Worm (Caenorhabditis elegans) whole organism, young adult: Measurements from ENCODE around the gene F35H10.2.

Experiments used
- F49E8.2 ChIP-seq: sonication (generic microtip); optimal IDR thresholded peaks from 3 replicates; lab custom pipeline; 2017; ENCODE audit warnings: missing genetic modification characterization, mild to moderate bottlenecking, missing compliant biosample characterization, antibody characterized with exemption, moderate library complexity; ENCODE audit not compliant: insufficient read depth
- F57A8.1 ChIP-seq: fragments of 200-800 bp; sonication (Bioruptor generic); optimal IDR thresholded peaks from 2 replicates; lab custom pipeline; 2018; ENCODE audit warnings: mild to moderate bottlenecking, missing genetic modification characterization, moderate library complexity, missing compliant biosample characterization
- T26A5.8 ChIP-seq: sonication (generic microtip); optimal IDR thresholded peaks from 2 replicates; lab custom pipeline; 2016; ENCODE audit warnings: missing genetic modification characterization, missing compliant biosample characterization
- aptf-2 ChIP-seq: fragments of 200-800 bp; sonication (Bioruptor generic); conservative IDR thresholded peaks from 2 replicates; pipeline ENCODE4 v1.3.6; 2022; ENCODE audit warnings: missing genetic modification reagents, missing genetic modification characterization, missing compliant biosample characterization
- athp-1 ChIP-seq: sonication (generic microtip); optimal IDR thresholded peaks from 2 replicates; lab custom pipeline; 2017; ENCODE audit warnings: mild to moderate bottlenecking, missing genetic modification characterization, missing compliant biosample characterization
- ekl-4 ChIP-seq: fragments of 200-800 bp; sonication (Bioruptor generic); IDR thresholded peaks from 2 replicates; pipeline ENCODE4 v1.3.6; 2022; ENCODE audit warnings: missing genetic modification reagents, missing genetic modification characterization, missing compliant biosample characterization
- nfya-1 ChIP-seq: sonication (generic microtip); optimal IDR thresholded peaks from 2 replicates; lab custom pipeline; 2017; ENCODE audit warnings: antibody characterized with exemption, missing compliant biosample characterization, missing genetic modification characterization, borderline replicate concordance; ENCODE audit not compliant: insufficient read depth
- snpc-4 ChIP-seq, 5 experiments: fragments of 150-350 bp in 1 of 5; sonication (generic microtip) in 4 of 5; optimal IDR thresholded peaks; 2 replicates each; lab custom pipeline; 2014 to 2018; ENCODE audit warnings: missing genetic modification characterization in 5 of 5, missing biosample characterization in 3 of 5, antibody characterized with exemption in 2 of 5, mild to moderate bottlenecking in 2 of 5, missing compliant biosample characterization in 2 of 5, missing genotype in 2 of 5, moderate library complexity in 2 of 5, missing genetic modification reagents in 1 of 5
- unc-62 ChIP-seq: fragments of 150-350 bp; optimal IDR thresholded peaks from 2 replicates; lab custom pipeline; 2014; ENCODE audit warnings: missing biosample characterization, missing genetic modification reagents, missing genetic modification characterization
- ztf-25 ChIP-seq: fragments of 200-800 bp; sonication (Bioruptor generic); IDR thresholded peaks from 2 replicates; pipeline ENCODE4 v1.3.6; 2022; ENCODE audit warnings: missing genetic modification reagents, missing genetic modification characterization, missing compliant biosample characterization

DNA sequence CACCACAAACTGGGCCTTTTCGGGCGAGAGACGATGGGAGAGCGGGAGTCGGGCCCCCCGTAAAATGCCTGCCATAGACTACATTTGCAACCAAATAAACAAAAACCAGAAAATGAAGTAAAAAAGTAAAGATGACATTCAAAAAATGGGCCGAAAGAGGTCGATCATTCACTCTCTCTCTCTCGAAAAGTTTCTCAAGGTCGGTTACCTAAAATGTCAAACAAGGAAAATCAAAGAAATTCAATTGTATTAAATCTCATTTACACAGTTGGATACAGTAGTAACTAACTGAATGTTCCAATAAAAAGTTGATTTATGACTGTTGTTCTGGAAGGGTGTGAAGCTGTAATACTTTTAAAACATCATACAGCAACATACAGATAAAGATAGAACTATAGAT is 10.2 kb upstream of the F35H10.2 start:
- TF ChIP-seq nfya-1 (no peak), T26A5.8 (tag; lab: Kevin White, UChicago) (no peak), unc-62 (no peak), athp-1 (tag; lab: Kevin White, UChicago) (no peak), ztf-25 (GFP tag; lab: Robert Waterston, UW) (no peak), F49E8.2 (no peak), F57A8.1 (GFP tag; lab: Kevin White, UChicago) (no peak), snpc-4 (GFP tag; optimal IDR thresholded peaks at IDR 0.05; lab: Kevin White, UChicago) (no peak), snpc-4 (tag; optimal IDR thresholded peaks at IDR 0.05; lab: Kevin White, UChicago) (no peak), ekl-4 (GFP tag; lab: Robert Waterston, UW) (no peak), aptf-2 (GFP tag; lab: Robert Waterston, UW) (no peak)
